Fruit fly (Drosophila melanogaster): ENCODE data around the gene CCT6.

The CCT6 gene

DNA sequence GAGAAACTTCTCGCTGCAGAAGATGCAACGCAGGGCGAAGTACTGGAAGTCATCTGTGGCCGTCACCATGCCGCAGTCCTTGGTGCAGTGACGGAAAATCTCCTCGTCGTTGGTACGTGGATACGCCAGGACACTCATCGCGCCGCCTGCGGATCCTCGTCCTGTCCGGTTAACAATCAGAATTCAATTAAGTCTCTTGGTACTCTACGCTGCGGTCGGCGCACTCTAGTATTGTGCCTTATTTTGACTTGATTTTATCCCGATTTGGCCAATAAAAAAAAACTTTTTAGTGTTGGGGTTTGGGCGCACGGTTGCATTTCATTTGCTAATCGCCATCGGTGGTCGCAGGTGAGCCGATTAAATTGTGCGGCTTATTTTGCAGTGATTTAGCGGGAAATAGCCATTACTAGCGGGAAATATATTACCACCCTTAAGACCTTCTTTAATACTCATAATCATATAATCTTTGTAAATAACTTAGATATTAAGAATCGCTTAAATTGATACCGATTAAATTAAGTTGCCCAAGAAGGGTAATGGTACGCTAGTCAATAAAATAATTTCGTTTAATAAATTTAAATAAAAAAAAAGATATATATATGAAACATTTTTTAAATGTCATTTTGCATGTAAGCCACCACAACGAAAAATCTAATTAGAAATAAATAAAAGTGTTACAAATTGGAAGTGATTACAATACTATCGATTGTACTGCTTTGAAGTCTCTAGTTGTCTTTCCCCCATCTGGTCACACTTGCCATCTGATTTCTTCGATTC, at the start of gene CCT6, which contains the start of gene CG8944:
CCT6 (plus strand) TSS at position 744 of the 777 bp plus-strand sequence.
CG8944 (minus strand) TSS at position 327 of the 777 bp plus-strand sequence.
- no peak for TF ChIP-seq noc (tag; optimal IDR thresholded peaks at IDR 0.05)

DNA sequence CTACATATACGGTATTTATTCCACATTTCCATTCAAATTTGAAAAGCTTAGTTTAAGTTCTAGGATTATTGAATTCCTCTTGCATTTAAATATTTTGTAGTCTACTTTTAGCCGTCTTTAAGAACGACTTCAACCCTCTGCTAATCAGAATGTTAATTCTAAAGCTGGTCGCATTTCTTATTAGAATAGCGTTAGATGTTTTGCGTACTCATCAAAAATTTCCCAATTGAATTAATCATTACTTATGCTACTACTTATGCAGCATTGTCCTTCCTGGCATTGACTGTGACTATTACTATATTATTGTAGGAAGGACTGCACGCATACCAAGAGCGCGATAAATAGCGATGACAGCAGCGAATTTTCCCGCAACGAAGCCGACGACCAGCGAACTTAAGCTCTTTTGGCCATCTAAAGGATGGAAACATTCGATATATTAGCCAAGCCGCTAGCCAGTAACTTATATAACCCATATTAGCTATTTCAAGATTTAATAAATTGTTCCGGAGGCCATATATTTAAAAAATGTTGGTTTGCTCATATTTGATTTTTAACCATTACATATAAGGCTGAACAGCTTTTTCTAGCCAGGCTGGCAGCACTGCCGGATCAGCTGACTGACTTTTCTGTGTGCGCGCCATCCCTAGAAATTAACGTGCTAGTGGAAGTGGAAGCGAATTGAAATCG, 49.5 kb upstream of the CCT6 start, which contains the start of gene CG8128:
CG8128 (plus strand) TSS at position 641 of the 687 bp plus-strand sequence.
- no peak for TF ChIP-seq noc (tag; optimal IDR thresholded peaks at IDR 0.05)

DNA sequence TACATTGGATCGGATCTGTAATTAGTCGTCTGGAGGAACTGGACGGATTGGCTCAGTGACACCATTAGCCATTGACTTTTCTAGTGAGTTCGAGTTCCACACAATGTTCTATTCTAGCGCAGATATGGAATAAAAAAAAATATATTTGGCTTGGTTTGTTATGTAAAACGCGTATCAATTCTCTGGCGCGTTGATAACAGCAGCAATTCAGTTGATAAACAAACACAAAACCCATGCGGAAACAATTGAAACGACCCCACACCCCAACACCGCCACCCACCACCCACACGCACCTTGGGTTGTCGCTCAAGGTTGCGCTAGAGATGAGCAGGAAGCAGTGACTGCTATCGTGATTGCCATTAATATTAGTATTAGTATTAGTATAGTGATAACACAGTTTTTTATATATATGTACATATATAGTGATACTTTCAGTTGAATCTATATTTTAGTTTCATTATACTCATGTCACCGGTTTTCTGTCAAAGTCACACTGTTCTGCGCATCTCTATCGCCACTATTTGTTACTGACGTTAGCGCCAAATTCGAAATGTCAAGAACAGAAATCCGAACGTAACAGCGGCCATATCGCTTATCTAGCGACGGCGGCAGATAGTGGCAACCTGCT, 48.8 kb upstream of the CCT6 start:
- peak; percentile 94 for TF ChIP-seq noc (tag; optimal IDR thresholded peaks at IDR 0.05)

DNA sequence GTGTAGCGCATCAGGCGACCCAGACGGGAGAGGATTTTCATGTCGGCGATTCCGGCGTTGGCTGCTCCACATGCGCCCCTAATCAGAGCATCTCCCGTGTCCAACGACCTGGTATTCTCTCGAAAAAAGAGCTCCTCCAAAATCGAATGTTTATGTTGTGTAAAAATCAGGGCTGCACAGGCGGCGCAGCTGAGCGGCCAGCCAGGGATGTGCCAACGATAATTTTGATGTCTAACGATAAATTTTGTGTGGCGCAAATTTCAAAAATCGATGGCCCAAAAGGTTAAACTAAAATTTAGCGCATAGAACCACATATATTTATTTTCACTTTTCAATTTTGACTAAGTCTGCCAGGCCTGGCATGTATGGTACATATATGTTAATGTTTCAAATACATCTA, 45.4 kb upstream of the CCT6 start, which contains the start of gene CG9240:
CG9240 (minus strand) TSS at position 213 of the 400 bp plus-strand sequence.
- no peak for TF ChIP-seq noc (tag; optimal IDR thresholded peaks at IDR 0.05)

DNA sequence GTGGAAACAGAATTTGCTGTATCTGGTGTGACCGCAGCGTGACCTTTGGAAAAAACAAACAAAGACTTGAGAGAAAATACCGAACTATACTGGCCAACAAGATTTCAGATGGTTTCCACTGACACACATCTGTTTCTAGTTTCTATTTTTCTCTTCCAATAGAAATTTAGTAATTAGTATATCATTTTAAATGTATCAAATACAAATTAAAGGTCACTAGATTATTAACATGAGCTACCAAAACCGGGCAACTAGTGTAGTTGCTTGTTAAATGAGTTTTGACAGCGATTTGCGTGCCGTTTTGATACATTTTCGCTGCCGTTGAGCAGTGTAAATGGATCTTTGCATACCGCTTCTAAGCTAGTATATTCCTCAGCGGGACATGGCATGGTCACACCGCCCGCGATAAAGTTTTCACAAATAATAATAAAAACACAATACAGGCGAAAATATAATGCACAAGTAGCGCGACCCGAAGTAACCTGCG, 42.7 kb upstream of the CCT6 start, which contains the start of the genes Pis and Hap40:
Pis (minus strand) TSS at position 51 of the 487 bp plus-strand sequence.
Hap40 (plus strand) TSS at position 406 of the 487 bp plus-strand sequence.
- TF ChIP-seq noc (tag; optimal IDR thresholded peaks at IDR 0.05): peak; percentile 38

DNA sequence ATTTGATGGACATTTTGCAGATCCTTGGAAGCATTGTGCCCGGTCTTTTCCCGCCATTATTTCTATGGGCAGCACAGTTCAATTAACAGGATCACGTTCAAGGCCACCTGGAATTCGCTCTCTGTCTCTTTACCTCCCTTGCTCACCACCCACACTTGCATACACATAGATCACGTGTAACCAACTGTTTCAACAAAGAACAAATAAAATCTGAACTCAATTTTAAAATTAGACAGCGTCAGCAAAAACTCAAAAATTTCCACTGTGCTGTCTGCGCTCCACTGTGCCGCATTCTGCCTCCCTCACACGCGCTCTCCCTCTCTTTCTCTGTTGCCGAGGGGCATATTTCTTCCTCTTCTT, 36.8 kb upstream of the CCT6 start:
- no peak for TF ChIP-seq noc (tag; optimal IDR thresholded peaks at IDR 0.05)

DNA sequence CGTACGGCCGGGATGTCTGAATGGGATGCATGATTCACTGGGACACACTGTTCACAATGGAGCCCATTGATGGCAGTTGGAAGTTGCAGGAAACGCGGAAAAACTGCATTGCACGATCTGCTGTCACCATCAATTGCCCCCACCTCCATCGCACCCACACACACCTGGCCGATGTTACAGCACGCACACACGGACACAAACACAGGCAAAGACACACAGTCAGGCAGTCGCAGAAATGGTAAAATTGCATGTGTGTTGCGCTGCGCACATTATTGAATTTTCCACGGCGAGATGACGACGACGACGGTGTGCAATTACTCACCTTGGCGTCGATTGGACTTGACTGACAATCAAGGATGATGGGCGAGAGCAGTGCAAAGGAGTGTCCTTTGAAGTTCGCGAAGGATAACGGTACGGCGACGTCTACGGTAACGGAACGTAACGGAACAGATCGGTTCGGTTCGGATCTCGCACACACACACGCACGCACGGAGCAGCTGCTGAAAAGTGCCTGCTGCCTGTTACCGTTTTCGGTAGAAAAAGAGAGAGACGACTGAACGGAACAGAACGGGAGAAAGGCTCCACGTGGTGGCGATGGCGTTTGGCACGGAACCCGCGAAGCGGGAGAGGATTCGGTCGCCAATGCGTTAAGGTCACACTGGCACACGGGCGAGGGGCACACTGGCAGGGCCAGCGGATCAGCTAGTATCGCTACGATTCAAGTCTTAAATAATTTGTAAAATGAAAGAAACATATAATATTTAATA, 36.3 kb upstream of the CCT6 start, which contains the start of the genes CG9281 and CG15601:
CG9281 (minus strand) TSS at position 556 of the 767 bp plus-strand sequence.
CG15601 (plus strand) TSS at position 664 of the 767 bp plus-strand sequence.
- no peak for TF ChIP-seq noc (tag; optimal IDR thresholded peaks at IDR 0.05)

DNA sequence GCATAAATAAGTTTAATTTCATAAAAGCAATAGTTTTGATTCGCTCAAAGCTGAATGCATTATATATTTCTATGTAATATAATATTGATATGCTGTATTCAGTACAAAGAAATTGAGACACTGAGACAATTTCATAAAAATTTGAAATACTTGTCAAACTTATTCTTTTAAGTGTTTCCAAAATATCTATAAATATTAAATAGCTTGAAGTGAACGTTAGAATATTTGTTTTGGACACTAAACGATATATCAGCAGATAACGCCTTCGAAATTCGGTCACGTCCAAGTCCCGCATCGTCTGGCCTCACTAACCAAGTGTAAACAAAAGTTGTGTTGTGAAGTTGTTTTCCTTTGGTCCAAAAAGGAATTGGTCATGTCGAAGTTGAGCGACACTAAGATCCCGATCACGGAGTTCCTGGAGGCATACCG, 35.7 kb upstream of the CCT6 start:
- no peak for TF ChIP-seq noc (tag; optimal IDR thresholded peaks at IDR 0.05)

DNA sequence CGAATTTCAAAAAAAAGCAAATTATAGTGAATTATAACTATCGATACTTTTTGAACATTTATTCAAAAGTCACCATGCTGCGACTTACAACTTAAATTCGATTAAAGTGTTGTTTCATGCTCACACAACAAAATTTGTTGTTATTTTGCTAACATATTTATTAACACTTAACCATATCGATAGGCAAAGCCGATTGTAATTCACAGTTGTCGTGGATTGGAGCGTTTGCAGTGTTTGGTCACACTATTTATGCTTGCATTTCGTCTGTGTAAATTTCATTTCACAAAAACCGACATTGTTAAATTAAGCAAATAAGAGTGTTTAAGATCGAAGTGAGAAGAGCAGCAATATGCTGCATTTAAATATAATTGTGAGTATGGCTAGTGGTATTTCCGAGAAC, 34.0 kb upstream of the CCT6 start, which contains the start of gene HUWE1:
HUWE1 (plus strand) TSS at position 220 of the 400 bp plus-strand sequence.
- no peak for TF ChIP-seq noc (tag; optimal IDR thresholded peaks at IDR 0.05)

DNA sequence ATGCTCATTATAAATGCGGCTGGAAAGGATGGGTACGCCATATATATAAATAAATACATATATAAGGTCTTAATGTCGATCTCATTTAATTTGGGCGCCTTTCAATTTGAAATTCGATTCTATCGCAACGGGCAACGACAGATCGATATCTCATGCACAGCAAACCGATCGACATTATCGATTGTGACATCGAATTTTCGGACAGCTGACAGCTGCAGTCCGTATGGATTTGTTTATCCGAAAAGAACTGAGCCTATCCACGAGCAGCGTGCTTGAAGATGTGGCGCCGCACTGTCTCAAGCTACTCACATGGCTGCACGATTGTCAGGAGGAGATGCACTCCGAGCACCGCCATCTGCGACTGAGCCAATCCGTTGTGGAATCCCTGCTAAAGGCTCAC, 14.5 kb upstream of the CCT6 start, which contains the start of gene CG8191:
CG8191 (plus strand) TSS at position 211 of the 400 bp plus-strand sequence.
- TF ChIP-seq noc (tag; optimal IDR thresholded peaks at IDR 0.05): no peak

DNA sequence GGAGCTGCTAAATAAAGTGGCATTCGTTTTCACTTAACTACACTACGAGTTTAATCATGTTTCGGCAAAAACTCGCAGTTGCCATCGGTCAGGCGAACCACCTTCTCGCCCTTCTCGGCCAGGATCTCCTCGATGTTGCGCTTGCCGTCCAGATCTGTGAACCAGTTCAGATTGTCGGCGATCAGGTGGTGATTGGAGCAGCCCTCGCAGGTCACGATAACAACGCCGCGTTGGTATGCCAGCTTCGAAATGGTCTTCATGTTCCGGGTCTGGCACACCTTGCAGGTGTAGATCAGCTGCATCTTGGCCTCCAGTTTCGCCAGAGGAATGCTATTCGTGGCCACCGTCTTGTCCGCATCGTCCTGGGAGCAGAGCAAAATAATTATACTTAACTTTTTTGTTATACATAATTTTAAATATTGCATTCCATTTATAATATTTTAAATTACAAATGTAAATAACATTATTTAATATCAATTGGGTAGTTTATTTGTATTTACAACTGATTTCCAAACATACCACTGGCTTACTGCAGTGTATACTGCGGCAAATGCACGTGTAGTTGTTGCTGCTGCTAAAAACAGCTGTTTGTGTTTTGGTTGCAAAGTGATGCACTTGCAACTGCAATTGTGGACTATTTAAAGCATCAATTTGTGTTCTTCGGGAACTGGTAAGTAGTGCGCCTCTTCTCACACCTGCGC, 13.1 kb upstream of the CCT6 start:
- TF ChIP-seq noc (tag; optimal IDR thresholded peaks at IDR 0.05): no peak

DNA sequence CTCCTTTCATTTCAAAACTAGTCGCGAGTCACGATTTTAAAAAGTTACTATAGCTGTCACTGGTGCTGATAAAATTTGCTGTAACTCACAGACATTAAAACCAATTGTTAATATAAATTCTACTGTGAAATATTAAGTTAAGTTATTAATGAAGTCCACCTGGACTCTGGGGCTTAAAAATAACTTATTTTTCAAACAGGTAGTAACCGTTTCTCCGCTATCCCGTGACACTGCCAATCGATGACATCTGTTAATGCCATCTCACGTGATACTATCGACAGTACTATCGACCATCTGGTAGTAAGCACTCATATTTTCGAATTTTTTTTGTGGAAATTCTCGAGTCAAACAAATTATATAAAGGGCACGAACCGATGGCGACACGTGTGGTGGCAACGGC, 12.5 kb upstream of the CCT6 start, which contains the start of the genes CG12379 and MagR:
CG12379 (minus strand) TSS at position 2 of the 400 bp plus-strand sequence.
MagR (plus strand) TSS at position 276 of the 400 bp plus-strand sequence.
- peak; percentile 76 for TF ChIP-seq noc (tag; optimal IDR thresholded peaks at IDR 0.05)

DNA sequence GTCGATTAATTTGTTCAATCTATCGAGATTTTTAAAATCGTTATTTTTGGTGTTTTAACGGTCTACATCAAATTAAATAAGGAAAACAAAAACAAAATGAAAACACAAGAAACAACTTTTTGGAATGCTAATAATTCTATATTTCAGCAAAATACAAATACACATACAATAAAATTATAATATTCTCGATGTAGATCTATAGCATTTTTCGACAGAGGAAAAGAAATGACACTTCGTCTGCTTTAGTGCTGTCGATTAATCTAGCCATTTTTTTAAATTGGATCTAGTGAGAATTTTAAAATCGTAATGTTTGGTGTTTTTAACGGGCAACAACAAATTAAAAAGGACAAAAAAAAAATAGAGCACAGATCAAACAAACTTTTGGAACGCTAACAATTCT, 9.3 kb upstream of the CCT6 start, which contains the start of gene Arp6:
Arp6 (minus strand) TSS at position 11 of the 400 bp plus-strand sequence.
- TF ChIP-seq noc (tag; optimal IDR thresholded peaks at IDR 0.05): no peak

Measured in whole organism, larva.